Fruit fly (Drosophila melanogaster) whole organism, embryonic: ENCODE data around the gene CG43346.

Experiments
- Bteb2 ChIP-seq: fragments of 200-800 bp; sonication (Bioruptor generic); optimal IDR thresholded peaks from 2 replicates; lab custom pipeline; 2016; ENCODE audit warnings: missing biosample characterization, missing genetic modification characterization
- CG10209 ChIP-seq: fragments of 200-800 bp; sonication (Bioruptor generic); optimal IDR thresholded peaks from 3 replicates; lab custom pipeline; 2017; ENCODE audit warnings: missing biosample characterization, mild to moderate bottlenecking, missing genetic modification characterization, missing genetic modification reagents
- CG10979 ChIP-seq: fragments of 200-800 bp; sonication (Bioruptor generic); optimal IDR thresholded peaks from 2 replicates; lab custom pipeline; 2018; ENCODE audit warnings: missing biosample characterization, mild to moderate bottlenecking, missing genetic modification characterization, moderate library complexity
- CG11085 ChIP-seq: fragments of 200-800 bp; sonication (Bioruptor generic); IDR thresholded peaks from 2 replicates; pipeline ENCODE4 v1.3.6; 2022; ENCODE audit warnings: missing biosample characterization, missing genetic modification characterization
- CG11560 ChIP-seq: fragments of 200-800 bp; sonication (Bioruptor generic); IDR thresholded peaks from 3 replicates; pipeline ENCODE4 v1.3.6; 2022; ENCODE audit warnings: missing biosample characterization, missing genetic modification characterization
- CG15514 ChIP-seq: fragments of 200-800 bp; sonication (Bioruptor generic); optimal IDR thresholded peaks from 3 replicates; lab custom pipeline; 2017; ENCODE audit warnings: missing biosample characterization, missing genetic modification characterization, mild to moderate bottlenecking, moderate library complexity, missing genetic modification reagents
- CG1647 ChIP-seq: fragments of 200-800 bp; sonication (Bioruptor generic); optimal IDR thresholded peaks from 3 replicates; lab custom pipeline; 2016; ENCODE audit warnings: missing biosample characterization, missing genetic modification characterization
- CG17802 ChIP-seq: fragments of 200-800 bp; sonication (Bioruptor generic); optimal IDR thresholded peaks from 2 replicates; lab custom pipeline; 2018; ENCODE audit warnings: missing biosample characterization, mild to moderate bottlenecking, missing genetic modification characterization, moderate library complexity
- CG18599 ChIP-seq: fragments of 200-800 bp; sonication (Bioruptor generic); optimal IDR thresholded peaks from 3 replicates; lab custom pipeline; 2017; ENCODE audit warnings: missing biosample characterization, missing genetic modification characterization, mild to moderate bottlenecking, moderate library complexity, missing genetic modification reagents
- CG2199 ChIP-seq: fragments of 200-800 bp; sonication (Bioruptor generic); IDR thresholded peaks from 3 replicates; pipeline ENCODE4 v1.3.6; 2022; ENCODE audit warnings: missing biosample characterization, missing genetic modification characterization
- CG32532 ChIP-seq: fragments of 200-800 bp; sonication (Bioruptor generic); IDR thresholded peaks from 2 replicates; pipeline ENCODE4 v1.3.6; 2022; ENCODE audit warnings: missing biosample characterization, missing genetic modification characterization
- CG3995 ChIP-seq: fragments of 200-800 bp; sonication (Bioruptor generic); optimal IDR thresholded peaks from 3 replicates; lab custom pipeline; 2016; ENCODE audit warnings: missing biosample characterization, missing genetic modification characterization
- CG4617 ChIP-seq: fragments of 200-800 bp; sonication (Bioruptor generic); optimal IDR thresholded peaks from 3 replicates; lab custom pipeline; 2016; ENCODE audit warnings: missing biosample characterization, missing genetic modification characterization, borderline replicate concordance
- CG5180 ChIP-seq: fragments of 200-800 bp; sonication (Bioruptor generic); optimal IDR thresholded peaks from 3 replicates; lab custom pipeline; 2017; ENCODE audit warnings: missing biosample characterization, missing genetic modification characterization, mild to moderate bottlenecking, moderate library complexity, missing genetic modification reagents
- CG6791 ChIP-seq: fragments of 200-800 bp; sonication (Bioruptor generic); IDR thresholded peaks from 3 replicates; pipeline ENCODE4 v1.3.6; 2022; ENCODE audit warnings: missing biosample characterization, missing genetic modification characterization; ENCODE audit not compliant: partially characterized antibody
- CG7271 ChIP-seq: fragments of 200-800 bp; sonication (Bioruptor generic); optimal IDR thresholded peaks from 2 replicates; lab custom pipeline; 2018; ENCODE audit warnings: missing biosample characterization, mild to moderate bottlenecking, missing genetic modification characterization, moderate library complexity
- CG7357 ChIP-seq: fragments of 200-800 bp; sonication (Bioruptor generic); IDR thresholded peaks from 3 replicates; pipeline ENCODE4 v1.3.6; 2022; ENCODE audit warnings: missing biosample characterization, missing genetic modification characterization
- CG7745 ChIP-seq: fragments of 200-800 bp; sonication (Bioruptor generic); optimal IDR thresholded peaks from 2 replicates; lab custom pipeline; 2018; ENCODE audit warnings: missing biosample characterization, mild to moderate bottlenecking, missing genetic modification characterization, moderate library complexity
- CG7987 ChIP-seq: fragments of 200-800 bp; sonication (Bioruptor generic); optimal IDR thresholded peaks from 2 replicates; lab custom pipeline; 2018; ENCODE audit warnings: missing biosample characterization, mild to moderate bottlenecking, missing genetic modification characterization, moderate library complexity
- Dek ChIP-seq: fragments of 200-800 bp; sonication (Bioruptor generic); optimal IDR thresholded peaks from 3 replicates; lab custom pipeline; 2019; ENCODE audit warnings: missing biosample characterization, mild to moderate bottlenecking, missing genetic modification characterization, moderate library complexity
- E2f2 ChIP-seq: fragments of 200-800 bp; sonication (Bioruptor generic); IDR thresholded peaks from 2 replicates; pipeline ENCODE4 v1.3.6; 2022; ENCODE audit warnings: missing biosample characterization, missing genetic modification characterization
- Ets97D ChIP-seq: fragments of 200-800 bp; sonication (Bioruptor generic); optimal IDR thresholded peaks from 3 replicates; lab custom pipeline; 2016; ENCODE audit warnings: missing biosample characterization, missing genetic modification characterization
- H15 ChIP-seq: fragments of 200-800 bp; sonication (Bioruptor generic); IDR thresholded peaks from 3 replicates; pipeline ENCODE4 v1.3.6; 2022; ENCODE audit warnings: missing biosample characterization, missing genetic modification characterization
- H2.0 ChIP-seq: fragments of 200-800 bp; sonication (Bioruptor generic); IDR thresholded peaks from 2 replicates; pipeline ENCODE4 v1.3.6; 2022; ENCODE audit warnings: missing biosample characterization, missing genetic modification characterization
- HHEX ChIP-seq: fragments of 200-800 bp; sonication (Bioruptor generic); optimal IDR thresholded peaks from 3 replicates; lab custom pipeline; 2017; ENCODE audit warnings: missing biosample characterization, mild to moderate bottlenecking, missing genetic modification characterization, missing genetic modification reagents
- Hr3 ChIP-seq: fragments of 200-800 bp; sonication (Bioruptor generic); optimal IDR thresholded peaks from 3 replicates; lab custom pipeline; 2016; ENCODE audit warnings: missing biosample characterization, missing genetic modification characterization
- MBD-R2 ChIP-seq: fragments of 200-800 bp; sonication (Bioruptor generic); IDR thresholded peaks from 2 replicates; pipeline ENCODE4 v1.3.6; 2022; ENCODE audit warnings: missing biosample characterization, missing genetic modification characterization
- Mrtf ChIP-seq: fragments of 200-800 bp; sonication (Bioruptor generic); IDR thresholded peaks from 3 replicates; pipeline ENCODE4 v1.3.6; 2022; ENCODE audit warnings: missing biosample characterization, missing genetic modification characterization
- Ravus ChIP-seq: fragments of 200-800 bp; sonication (Bioruptor generic); IDR thresholded peaks from 2 replicates; pipeline ENCODE4 v1.3.6; 2022; ENCODE audit warnings: missing biosample characterization, missing genetic modification characterization
- Scr ChIP-seq: fragments of 200-800 bp; sonication (Bioruptor generic); IDR thresholded peaks from 2 replicates; pipeline ENCODE4 v1.3.6; 2022; ENCODE audit warnings: missing biosample characterization, missing genetic modification characterization; ENCODE audit not compliant: partially characterized antibody
- Sin3A ChIP-seq: fragments of >200 bp; optimal IDR thresholded peaks from 2 replicates; lab custom pipeline; 2018
- Tbp ChIP-seq: fragments of >200 bp; optimal IDR thresholded peaks from 2 replicates; lab custom pipeline; 2018; ENCODE audit warnings: missing biosample characterization, missing genetic modification characterization
- YL-1 ChIP-seq: fragments of 200-800 bp; sonication (Bioruptor generic); optimal IDR thresholded peaks from 3 replicates; lab custom pipeline; 2017; ENCODE audit warnings: missing biosample characterization, mild to moderate bottlenecking, missing genetic modification characterization
- abd-A ChIP-seq: fragments of 200-800 bp; sonication (Bioruptor generic); optimal IDR thresholded peaks from 3 replicates; lab custom pipeline; 2019; ENCODE audit warnings: missing biosample characterization, mild to moderate bottlenecking, missing genetic modification characterization, moderate library complexity
- amos ChIP-seq: fragments of 200-800 bp; sonication (Bioruptor generic); IDR thresholded peaks from 2 replicates; pipeline ENCODE4 v1.3.6; 2022; ENCODE audit warnings: missing biosample characterization, missing genetic modification characterization; ENCODE audit not compliant: partially characterized antibody
- ara ChIP-seq: fragments of 200-800 bp; sonication (Bioruptor generic); IDR thresholded peaks from 2 replicates; pipeline ENCODE4 v1.3.6; 2022; ENCODE audit warnings: missing biosample characterization, missing genetic modification characterization
- ase ChIP-seq: fragments of 200-800 bp; sonication (Bioruptor generic); IDR thresholded peaks from 3 replicates; pipeline ENCODE4 v1.3.6; 2022; ENCODE audit warnings: missing biosample characterization, missing genetic modification characterization
- hkb ChIP-seq, 2 experiments: fragments of 200-800 bp in 1 of 2; fragments of >200 bp in 1 of 2; sonication (Bioruptor generic) in 1 of 2; IDR thresholded peaks in 1 of 2; optimal IDR thresholded peaks in 1 of 2; 2 replicates each; pipeline versions ENCODE4 v1.3.6 to Lab custom; 2017 to 2022; ENCODE audit warnings: missing biosample characterization in 1 of 2, missing genetic modification characterization in 1 of 2
- inv ChIP-seq: fragments of 200-800 bp; sonication (Bioruptor generic); IDR thresholded peaks from 2 replicates; pipeline ENCODE4 v1.3.6; 2022; ENCODE audit warnings: missing biosample characterization, missing genetic modification characterization; ENCODE audit not compliant: partially characterized antibody
- jigr1 ChIP-seq: fragments of 200-800 bp; sonication (Bioruptor generic); IDR thresholded peaks from 3 replicates; pipeline ENCODE4 v1.3.6; 2022; ENCODE audit warnings: missing biosample characterization, missing genetic modification characterization
- ken ChIP-seq: fragments of 200-800 bp; sonication (Bioruptor generic); IDR thresholded peaks from 3 replicates; pipeline ENCODE4 v1.3.6; 2022; ENCODE audit warnings: missing biosample characterization, missing genetic modification characterization
- pho ChIP-seq: fragments of 200-800 bp; sonication (Bioruptor generic); optimal IDR thresholded peaks from 2 replicates; lab custom pipeline; 2016; ENCODE audit warnings: missing biosample characterization, missing genetic modification characterization
- pnt ChIP-seq: fragments of 200-800 bp; sonication (Bioruptor generic); optimal IDR thresholded peaks from 3 replicates; lab custom pipeline; 2016; ENCODE audit warnings: missing biosample characterization, missing genetic modification characterization
- pum ChIP-seq: fragments of 200-800 bp; sonication (Bioruptor generic); optimal IDR thresholded peaks from 2 replicates; lab custom pipeline; 2016; ENCODE audit warnings: missing biosample characterization, missing genetic modification characterization
- repo ChIP-seq: fragments of 200-800 bp; sonication (Bioruptor generic); optimal IDR thresholded peaks from 2 replicates; lab custom pipeline; 2016; ENCODE audit warnings: missing biosample characterization, missing genetic modification characterization
- sim ChIP-seq: fragments of 200-800 bp; sonication (Bioruptor generic); IDR thresholded peaks from 2 replicates; pipeline ENCODE4 v1.3.6; 2022; ENCODE audit warnings: missing biosample characterization, missing genetic modification characterization
- tll ChIP-seq, 2 experiments: fragments of 200-800 bp in 1 of 2; fragments of >200 bp in 1 of 2; sonication (Bioruptor generic) in 1 of 2; optimal IDR thresholded peaks; 2 replicates each; lab custom pipeline; 2017 to 2019; ENCODE audit warnings: missing biosample characterization in 2 of 2, missing genetic modification characterization in 2 of 2, mild to moderate bottlenecking in 1 of 2, moderate library complexity in 1 of 2
- trh ChIP-seq: fragments of 200-800 bp; sonication (Bioruptor generic); optimal IDR thresholded peaks from 2 replicates; lab custom pipeline; 2016; ENCODE audit warnings: missing biosample characterization, missing genetic modification characterization
- vvl ChIP-seq: fragments of 200-800 bp; sonication (Bioruptor generic); IDR thresholded peaks from 2 replicates; pipeline ENCODE4 v1.3.6; 2022; ENCODE audit warnings: missing biosample characterization, missing genetic modification characterization

Gene CG43346

dm6 chr2L:21187753-21188152 is 19.4 kb upstream of the CG43346 start (continued):
- TF ChIP-seq CG15514 (GFP tag; lab: Kevin White, UChicago) (no peak), pnt (GFP tag; lab: Kevin White, UChicago) (no peak), CG32532 (GFP tag; lab: Robert Waterston, UW) (0 out of 2 replicates have a peak, but pooled peaks have one; percentile 14)

dm6 chr2L:21179615-21180031 is 11.2 kb upstream of the CG43346 start, which contains the start of the genes bur and Mcm10:
TSS of gene bur (minus strand) at chr2L:21179683.
TSS of gene Mcm10 (plus strand) at chr2L:21179933.
- TF ChIP-seq CG1647 (GFP tag; lab: Kevin White, UChicago) (no peak), CG11560 (no peak), CG7987 (GFP tag; lab: Kevin White, UChicago) (no peak), tll (GFP tag; optimal IDR thresholded peaks at IDR 0.05; lab: Kevin White, UChicago) (peak in 1 of 2 experiments; percentile 97), CG4617 (GFP tag; lab: Kevin White, UChicago) (peak; percentile 67), abd-A (tag; lab: Kevin White, UChicago) (no peak), inv (GFP tag; lab: Robert Waterston, UW) (no peak), CG7745 (tag; lab: Kevin White, UChicago) (no peak), CG5180 (no peak), CG11085 (GFP tag; lab: Robert Waterston, UW) (no peak), Ets97D (GFP tag; lab: Kevin White, UChicago) (peak; percentile 40), H15 (GFP tag; lab: Robert Waterston, UW) (no peak), CG10209 (GFP tag; lab: Kevin White, UChicago) (no peak), MBD-R2 (GFP tag; lab: Robert Waterston, UW) (no peak; the same call in 1 of the 2 replicates), CG7357 (no peak), hkb (optimal IDR thresholded peaks at IDR 0.05; lab: Kevin White, UChicago) (peak; percentile 40), hkb (GFP tag; IDR thresholded peaks at IDR 0.05; lab: Robert Waterston, UW) (no peak), Bteb2 (GFP tag; lab: Kevin White, UChicago) (no peak), H2.0 (GFP tag; lab: Robert Waterston, UW) (no peak), CG17802 (tag; lab: Kevin White, UChicago) (no peak), CG6791 (GFP tag; lab: Robert Waterston, UW) (no peak), Mrtf (GFP tag; lab: Robert Waterston, UW) (no peak), Scr (GFP tag; lab: Robert Waterston, UW) (no peak), CG3995 (GFP tag; lab: Kevin White, UChicago) (no peak), Hr3 (GFP tag; lab: Kevin White, UChicago) (peak; percentile 13), Tbp (GFP tag; lab: Kevin White, UChicago) (no peak), CG10979 (tag; lab: Kevin White, UChicago) (peak; percentile 11), ara (GFP tag; lab: Robert Waterston, UW) (no peak), pum (GFP tag; lab: Kevin White, UChicago) (no peak), HHEX (GFP tag; lab: Kevin White, UChicago) (no peak), ase (GFP tag; lab: Robert Waterston, UW) (no peak), vvl (GFP tag; lab: Robert Waterston, UW) (no peak), amos (no peak), jigr1 (GFP tag; lab: Robert Waterston, UW) (no peak), CG2199 (no peak), sim (GFP tag; lab: Robert Waterston, UW) (no peak), repo (GFP tag; lab: Kevin White, UChicago) (no peak), pho (GFP tag; lab: Kevin White, UChicago) (no peak), Ravus (no peak), Dek (no peak), trh (GFP tag; lab: Kevin White, UChicago) (no peak), Sin3A (lab: Kevin White, UChicago) (peak; percentile 18), YL-1 (GFP tag; lab: Kevin White, UChicago) (peak; percentile 26), CG7271 (tag; lab: Kevin White, UChicago) (peak; percentile 16), ken (GFP tag; lab: Robert Waterston, UW) (no peak), CG18599 (no peak), E2f2 (GFP tag; lab: Robert Waterston, UW) (peak; percentile 91)
